Fruit fly (Drosophila melanogaster) whole organism, embryonic: ENCODE data around the gene CG5359.

Source experiments
- CG11398 ChIP-seq: fragments of 200-800 bp; sonication (Bioruptor generic); optimal IDR thresholded peaks from 2 replicates; lab custom pipeline; 2016; ENCODE audit warnings: missing biosample characterization, missing genetic modification characterization
- CG12155 ChIP-seq: fragments of 200-800 bp; sonication (Bioruptor generic); optimal IDR thresholded peaks from 3 replicates; lab custom pipeline; 2016; ENCODE audit warnings: missing biosample characterization, missing genetic modification characterization
- CG13123 ChIP-seq: fragments of 200-800 bp; sonication (Bioruptor generic); optimal IDR thresholded peaks from 2 replicates; lab custom pipeline; 2016; ENCODE audit warnings: missing biosample characterization, missing genetic modification characterization
- CG13894 ChIP-seq: fragments of 200-800 bp; sonication (Bioruptor generic); optimal IDR thresholded peaks from 3 replicates; lab custom pipeline; 2018; ENCODE audit warnings: missing biosample characterization, mild to moderate bottlenecking, missing genetic modification characterization, moderate library complexity
- CG14710 ChIP-seq: fragments of 200-800 bp; sonication (Bioruptor generic); optimal IDR thresholded peaks from 3 replicates; lab custom pipeline; 2019; ENCODE audit warnings: missing biosample characterization, mild to moderate bottlenecking, missing genetic modification characterization, moderate library complexity
- CG14860 ChIP-seq: fragments of 200-800 bp; sonication (Bioruptor generic); IDR thresholded peaks from 3 replicates; pipeline ENCODE4 v1.3.6; 2022; ENCODE audit warnings: missing biosample characterization, missing genetic modification characterization; ENCODE audit not compliant: partially characterized antibody
- CG15011 ChIP-seq: fragments of 200-800 bp; sonication (Bioruptor generic); optimal IDR thresholded peaks from 3 replicates; lab custom pipeline; 2018; ENCODE audit warnings: missing biosample characterization, mild to moderate bottlenecking, missing genetic modification characterization
- CG1529 ChIP-seq: fragments of 200-800 bp; sonication (Bioruptor generic); optimal IDR thresholded peaks from 3 replicates; lab custom pipeline; 2018; ENCODE audit warnings: missing biosample characterization, missing genetic modification characterization
- CG34376 ChIP-seq: fragments of 200-800 bp; sonication (Bioruptor generic); optimal IDR thresholded peaks from 2 replicates; lab custom pipeline; 2018; ENCODE audit warnings: missing biosample characterization, mild to moderate bottlenecking, missing genetic modification characterization
- CG3726 ChIP-seq: fragments of 200-800 bp; sonication (Bioruptor generic); IDR thresholded peaks from 3 replicates; pipeline ENCODE4, ENCODE4 v1.3.6; 2022; ENCODE audit warnings: missing biosample characterization, missing genetic modification characterization
- CG43689 ChIP-seq: fragments of 200-800 bp; sonication (Bioruptor generic); IDR thresholded peaks from 2 replicates; pipeline ENCODE4 v1.3.6; 2022; ENCODE audit warnings: missing biosample characterization, missing genetic modification characterization
- CG7271 ChIP-seq: fragments of 200-800 bp; sonication (Bioruptor generic); optimal IDR thresholded peaks from 2 replicates; lab custom pipeline; 2018; ENCODE audit warnings: missing biosample characterization, mild to moderate bottlenecking, missing genetic modification characterization, moderate library complexity
- CG7357 ChIP-seq: fragments of 200-800 bp; sonication (Bioruptor generic); IDR thresholded peaks from 3 replicates; pipeline ENCODE4 v1.3.6; 2022; ENCODE audit warnings: missing biosample characterization, missing genetic modification characterization
- CG7839 ChIP-seq: fragments of 200-800 bp; sonication (Bioruptor generic); optimal IDR thresholded peaks from 3 replicates; lab custom pipeline; 2018; ENCODE audit warnings: missing biosample characterization, mild to moderate bottlenecking, missing genetic modification characterization, moderate library complexity
- CG8924 ChIP-seq: fragments of 200-800 bp; optimal IDR thresholded peaks from 3 replicates; lab custom pipeline; 2019; ENCODE audit warnings: missing biosample characterization, mild to moderate bottlenecking, missing genetic modification characterization, moderate library complexity
- CG9817 ChIP-seq: fragments of 200-800 bp; sonication (Bioruptor generic); optimal IDR thresholded peaks from 2 replicates; lab custom pipeline; 2018; ENCODE audit warnings: missing biosample characterization, mild to moderate bottlenecking, missing genetic modification characterization, moderate library complexity
- Dbx ChIP-seq: fragments of 200-800 bp; sonication (Bioruptor generic); IDR thresholded peaks from 3 replicates; pipeline ENCODE4 v1.3.6; 2022; ENCODE audit warnings: missing biosample characterization, missing genetic modification characterization
- Deaf1 ChIP-seq: fragments of 200-800 bp; optimal IDR thresholded peaks from 3 replicates; lab custom pipeline; 2019; ENCODE audit warnings: missing biosample characterization, mild to moderate bottlenecking, missing genetic modification characterization, moderate library complexity
- Doc3 ChIP-seq: fragments of 200-800 bp; sonication (Bioruptor generic); IDR thresholded peaks from 3 replicates; pipeline ENCODE4 v1.3.6; 2022; ENCODE audit warnings: missing biosample characterization, missing genetic modification characterization; ENCODE audit not compliant: partially characterized antibody
- Dref ChIP-seq: fragments of 200-800 bp; sonication (Bioruptor generic); IDR thresholded peaks from 2 replicates; pipeline ENCODE4 v1.3.6; 2022; ENCODE audit warnings: missing biosample characterization, missing genetic modification characterization
- Eip74EF ChIP-seq, 2 experiments: fragments of 200-800 bp in 1 of 2; fragments of >200 bp in 1 of 2; sonication (Bioruptor generic) in 1 of 2; optimal IDR thresholded peaks; 2 replicates each; lab custom pipeline; 2017 to 2019; ENCODE audit warnings: missing biosample characterization in 2 of 2, missing genetic modification characterization in 2 of 2, mild to moderate bottlenecking in 1 of 2, moderate library complexity in 1 of 2
- H15 ChIP-seq: fragments of 200-800 bp; sonication (Bioruptor generic); IDR thresholded peaks from 3 replicates; pipeline ENCODE4 v1.3.6; 2022; ENCODE audit warnings: missing biosample characterization, missing genetic modification characterization
- HLH4C ChIP-seq: fragments of 200-800 bp; sonication (Bioruptor generic); IDR thresholded peaks from 3 replicates; pipeline ENCODE4 v1.3.6; 2022; ENCODE audit warnings: missing biosample characterization, missing genetic modification characterization; ENCODE audit not compliant: partially characterized antibody
- Hr3 ChIP-seq: fragments of 200-800 bp; sonication (Bioruptor generic); optimal IDR thresholded peaks from 3 replicates; lab custom pipeline; 2016; ENCODE audit warnings: missing biosample characterization, missing genetic modification characterization
- Jarid2 ChIP-seq: fragments of 200-800 bp; sonication (Bioruptor generic); optimal IDR thresholded peaks from 3 replicates; lab custom pipeline; 2017; ENCODE audit warnings: mild to moderate bottlenecking, missing biosample characterization, missing genetic modification reagents, missing genetic modification characterization
- Meics ChIP-seq: fragments of 200-800 bp; sonication (Bioruptor generic); optimal IDR thresholded peaks from 2 replicates; lab custom pipeline; 2017; ENCODE audit warnings: missing biosample characterization, mild to moderate bottlenecking, missing genetic modification characterization
- Sin3A ChIP-seq: fragments of >200 bp; optimal IDR thresholded peaks from 2 replicates; lab custom pipeline; 2018
- Taf1 ChIP-seq: fragments of 200-800 bp; sonication (Bioruptor generic); IDR thresholded peaks from 2 replicates; pipeline ENCODE4 v1.3.6; 2022; ENCODE audit warnings: missing biosample characterization, missing genetic modification characterization
- ash1 ChIP-seq: fragments of 200-800 bp; sonication (Bioruptor generic); optimal IDR thresholded peaks from 2 replicates; lab custom pipeline; 2018; ENCODE audit warnings: missing biosample characterization, mild to moderate bottlenecking, missing genetic modification characterization
- az2 ChIP-seq: fragments of 200-800 bp; sonication (Bioruptor generic); optimal IDR thresholded peaks from 3 replicates; lab custom pipeline; 2016; ENCODE audit warnings: missing biosample characterization, missing genetic modification characterization
- bcd ChIP-seq: fragments of 200-800 bp; sonication (Bioruptor generic); optimal IDR thresholded peaks from 2 replicates; lab custom pipeline; 2017; ENCODE audit warnings: missing biosample characterization, mild to moderate bottlenecking, missing genetic modification characterization
- bowl ChIP-seq: fragments of 200-800 bp; sonication (Bioruptor generic); IDR thresholded peaks from 2 replicates; pipeline ENCODE4 v1.3.6; 2022; ENCODE audit warnings: missing biosample characterization, missing genetic modification characterization
- btn ChIP-seq: fragments of 200-800 bp; sonication (Bioruptor generic); optimal IDR thresholded peaks from 2 replicates; lab custom pipeline; 2016; ENCODE audit warnings: missing biosample characterization, missing genetic modification characterization
- chm ChIP-seq: fragments of 200-800 bp; sonication (Bioruptor generic); IDR thresholded peaks from 2 replicates; pipeline ENCODE4 v1.3.6; 2022; ENCODE audit warnings: missing biosample characterization, missing genetic modification characterization
- dysf ChIP-seq: fragments of 200-800 bp; sonication (Bioruptor generic); IDR thresholded peaks from 3 replicates; pipeline ENCODE4 v1.3.6; 2022; ENCODE audit warnings: missing biosample characterization, missing genetic modification characterization
- esg ChIP-seq: fragments of 200-800 bp; sonication (Bioruptor generic); conservative IDR thresholded peaks from 2 replicates; pipeline ENCODE4 v1.3.6; 2022; ENCODE audit warnings: missing biosample characterization, missing genetic modification characterization
- gcm2 ChIP-seq: fragments of 200-800 bp; sonication (Bioruptor generic); optimal IDR thresholded peaks from 2 replicates; lab custom pipeline; 2016; ENCODE audit warnings: missing biosample characterization, missing genetic modification characterization
- gem ChIP-seq: fragments of 200-800 bp; sonication (Bioruptor generic); optimal IDR thresholded peaks from 2 replicates; lab custom pipeline; 2019; ENCODE audit warnings: missing biosample characterization, mild to moderate bottlenecking, missing genetic modification characterization, moderate library complexity
- grau ChIP-seq: fragments of 200-800 bp; optimal IDR thresholded peaks from 3 replicates; lab custom pipeline; 2019; ENCODE audit warnings: missing biosample characterization, mild to moderate bottlenecking, missing genetic modification characterization, moderate library complexity
- inv ChIP-seq: fragments of 200-800 bp; sonication (Bioruptor generic); IDR thresholded peaks from 2 replicates; pipeline ENCODE4 v1.3.6; 2022; ENCODE audit warnings: missing biosample characterization, missing genetic modification characterization; ENCODE audit not compliant: partially characterized antibody
- mld ChIP-seq: fragments of 200-800 bp; sonication (Bioruptor generic); IDR thresholded peaks from 3 replicates; pipeline ENCODE4 v1.3.6; 2022; ENCODE audit warnings: missing biosample characterization, missing genetic modification characterization; ENCODE audit not compliant: partially characterized antibody
- pros ChIP-seq: fragments of 200-800 bp; sonication (Bioruptor generic); optimal IDR thresholded peaks from 3 replicates; lab custom pipeline; 2019; ENCODE audit warnings: missing biosample characterization, mild to moderate bottlenecking, missing genetic modification characterization, moderate library complexity
- rib ChIP-seq: fragments of 200-800 bp; sonication (Bioruptor generic); IDR thresholded peaks from 2 replicates; pipeline ENCODE4 v1.3.6; 2022; ENCODE audit warnings: missing biosample characterization, missing genetic modification characterization
- ro ChIP-seq: fragments of 200-800 bp; sonication (Bioruptor generic); IDR thresholded peaks from 2 replicates; pipeline ENCODE4 v1.3.6; 2022; ENCODE audit warnings: missing biosample characterization, missing genetic modification characterization
- sc ChIP-seq, 3 experiments: fragments of >200 bp in 2 of 3; fragments of 200-800 bp in 1 of 3; sonication (Bioruptor generic) in 1 of 3; optimal IDR thresholded peaks; 2 replicates in 2 of 3; 3 replicates in 1 of 3; lab custom pipeline; 2017; ENCODE audit warnings: mild to moderate bottlenecking in 1 of 3, missing biosample characterization in 1 of 3, missing genetic modification characterization in 1 of 3, missing genetic modification reagents in 1 of 3
- slbo ChIP-seq: fragments of 200-800 bp; sonication (Bioruptor generic); IDR thresholded peaks from 2 replicates; pipeline ENCODE4 v1.3.6; 2022; ENCODE audit warnings: missing biosample characterization, missing genetic modification characterization
- stwl ChIP-seq: fragments of 200-800 bp; sonication (Bioruptor generic); optimal IDR thresholded peaks from 3 replicates; lab custom pipeline; 2018; ENCODE audit warnings: missing biosample characterization, mild to moderate bottlenecking, missing genetic modification characterization, moderate library complexity
- zen ChIP-seq: fragments of 200-800 bp; sonication (Bioruptor generic); optimal IDR thresholded peaks from 3 replicates; lab custom pipeline; 2018; ENCODE audit warnings: missing biosample characterization, mild to moderate bottlenecking, missing genetic modification characterization, moderate library complexity

The CG5359 gene

dm6 chr3R:10042664-10043372 is 41.7 kb upstream of the CG5359 start, which contains the start of the genes Mical and CG3909 (continued):
- TF ChIP-seq CG12155 (peak; percentile 81), CG13123 (GFP tag; lab: Kevin White, UChicago) (peak; percentile 75), HLH4C (peak; percentile 64), Deaf1 (tag; lab: Kevin White, UChicago) (peak; percentile 84), gem (tag; lab: Kevin White, UChicago) (peak; percentile 95), bowl (peak; percentile 56; the same call in 1 of the 2 replicates), CG14860 (GFP tag; lab: Robert Waterston, UW) (peak; percentile 41; the same call in 2 of the 3 replicates), CG11398 (GFP tag; lab: Kevin White, UChicago) (no peak), CG14710 (tag; lab: Kevin White, UChicago) (peak; percentile 89), mld (GFP tag; lab: Robert Waterston, UW) (no peak), stwl (tag; lab: Kevin White, UChicago) (peak; percentile 61), CG43689 (GFP tag; lab: Robert Waterston, UW) (peak; percentile 84), Taf1 (GFP tag; lab: Robert Waterston, UW) (peak; percentile 87), inv (GFP tag; lab: Robert Waterston, UW) (peak; percentile 32), rib (GFP tag; lab: Robert Waterston, UW) (peak; percentile 57; the same call in 1 of the 2 replicates), Eip74EF (GFP tag; optimal IDR thresholded peaks at IDR 0.05; lab: Kevin White, UChicago) (peak in 1 of 2 experiments; percentile 66), H15 (GFP tag; lab: Robert Waterston, UW) (peak; percentile 75; the same call in 2 of the 3 replicates), Dbx (GFP tag; lab: Robert Waterston, UW) (peak; percentile 93), az2 (peak; percentile 86), CG7271 (tag; lab: Kevin White, UChicago) (peak; percentile 9), CG3726 (GFP tag; lab: Robert Waterston, UW) (peak; percentile 81; the same call in 2 of the 3 replicates), pros (GFP tag; lab: Kevin White, UChicago) (no peak), CG8924 (tag; lab: Kevin White, UChicago) (peak; percentile 92), CG1529 (GFP tag; lab: Kevin White, UChicago) (peak; percentile 15), Doc3 (GFP tag; lab: Robert Waterston, UW) (no peak), chm (GFP tag; lab: Robert Waterston, UW) (peak; percentile 85), Jarid2 (peak; percentile 93), btn (GFP tag; lab: Kevin White, UChicago) (no peak), sc (optimal IDR thresholded peaks at IDR 0.05; lab: Kevin White, UChicago) (no peak), sc (GFP tag; optimal IDR thresholded peaks at IDR 0.05; lab: Kevin White, UChicago) (peak; percentile 49), slbo (GFP tag; lab: Robert Waterston, UW) (peak; percentile 96), Meics (GFP tag; lab: Kevin White, UChicago) (peak; percentile 84), CG13894 (tag; lab: Kevin White, UChicago) (peak; percentile 87), ash1 (GFP tag; lab: Kevin White, UChicago) (peak; percentile 26), CG9817 (tag; lab: Kevin White, UChicago) (peak; percentile 84), gcm2 (peak; percentile 13), Sin3A (lab: Kevin White, UChicago) (no peak), grau (peak; percentile 90), CG7357 (peak; percentile 62; the same call in 2 of the 3 replicates), CG7839 (tag; lab: Kevin White, UChicago) (peak; percentile 90), dysf (peak; percentile 90), Dref (peak; percentile 70), esg (GFP tag; lab: Robert Waterston, UW) (peak; percentile 86), ro (GFP tag; lab: Robert Waterston, UW) (no peak; the same call in 1 of the 2 replicates), bcd (GFP tag; lab: Kevin White, UChicago) (peak; percentile 74), CG34376 (peak; percentile 36), CG15011 (GFP tag; lab: Kevin White, UChicago) (peak; percentile 14), Hr3 (GFP tag; lab: Kevin White, UChicago) (peak; percentile 84), zen (tag; lab: Kevin White, UChicago) (peak; percentile 82)
